Worm (Caenorhabditis elegans): ENCODE results near the gene T11F8.1.

DNA sequence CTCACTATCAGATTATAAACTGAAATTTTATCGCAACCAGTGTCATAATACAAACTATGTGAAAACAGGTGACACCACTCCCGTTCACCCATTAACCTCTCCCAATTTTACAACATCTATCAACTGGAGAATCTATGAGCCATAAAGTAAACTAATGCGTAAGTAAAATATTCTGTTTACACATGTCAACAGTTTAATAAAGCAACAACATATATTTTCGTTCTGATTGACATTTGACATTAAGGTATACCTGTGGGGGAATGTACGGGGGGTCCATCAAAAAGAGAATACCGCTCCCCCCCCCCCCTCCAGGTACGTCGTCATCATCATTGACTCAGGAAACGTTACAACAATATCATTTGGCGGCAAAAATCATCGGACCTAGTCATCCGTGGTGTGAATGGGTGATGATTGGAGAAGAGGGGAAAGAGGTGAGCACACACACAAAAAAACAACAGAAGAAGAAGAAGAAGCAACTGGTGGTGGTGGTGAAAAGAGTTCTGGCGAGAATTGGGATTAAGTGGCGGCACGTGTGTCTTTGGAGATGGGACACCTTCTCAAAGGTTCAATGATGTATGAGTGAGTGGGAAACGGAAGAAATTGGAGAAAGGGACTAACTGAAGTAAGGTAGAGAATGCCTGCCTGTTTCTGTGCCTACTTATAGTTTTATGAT lies 47.5 kb downstream of the T11F8.1 start:
- no peak for TF ChIP-seq lsy-27 (tag; optimal IDR thresholded peaks at IDR 0.05; ENCODE audit: borderline replicate concordance, insufficient read depth)
- TF ChIP-seq snpc-4 (GFP tag; optimal IDR thresholded peaks at IDR 0.05) = no peak
- no peak for TF ChIP-seq snpc-4 (tag; optimal IDR thresholded peaks at IDR 0.05)
- no peak for TF ChIP-seq ama-1 (optimal IDR thresholded peaks at IDR 0.05)
- no peak for TF ChIP-seq ama-1 (GFP tag; optimal IDR thresholded peaks at IDR 0.05)
- TF ChIP-seq pha-4 (tag; optimal IDR thresholded peaks at IDR 0.05) = no peak
- no peak for TF ChIP-seq ccch-3 (GFP tag; optimal IDR thresholded peaks at IDR 0.05)
- TF ChIP-seq unc-62 (GFP tag; optimal IDR thresholded peaks at IDR 0.05) = no peak
- no peak for TF ChIP-seq aptf-3 (GFP tag; IDR thresholded peaks at IDR 0.05)
- TF ChIP-seq ztf-6 (GFP tag; IDR thresholded peaks at IDR 0.05) = no peak
- no peak for TF ChIP-seq F55B11.4 (tag; optimal IDR thresholded peaks at IDR 0.05; ENCODE audit: borderline replicate concordance, insufficient read depth)
- no peak for TF ChIP-seq lin-35 (GFP tag; optimal IDR thresholded peaks at IDR 0.05)
- no peak for TF ChIP-seq F49E8.2 (tag; optimal IDR thresholded peaks at IDR 0.05; ENCODE audit: insufficient read depth)
- no peak for TF ChIP-seq ztf-28 (GFP tag; IDR thresholded peaks at IDR 0.05)
- TF ChIP-seq gei-17 (GFP tag; optimal IDR thresholded peaks at IDR 0.05) = no peak

Measured in whole organism, young adult.